Worm (Caenorhabditis elegans): Measurements from ENCODE around the gene srj-29.

ce11 chrV:16115381-16115780 is 39.9 kb downstream of the srj-29 start, which contains the start of gene str-25:
- TF ChIP-seq pqm-1 (tag; optimal IDR thresholded peaks at IDR 0.05) = no peak
- TF ChIP-seq nhr-28 (tag; optimal IDR thresholded peaks at IDR 0.05) = no peak
- TF ChIP-seq snpc-4 (tag; optimal IDR thresholded peaks at IDR 0.05) = no peak
- no peak for TF ChIP-seq fos-1 (tag; optimal IDR thresholded peaks at IDR 0.05)
- no peak for TF ChIP-seq elt-2 (tag; optimal IDR thresholded peaks at IDR 0.05)
- TF ChIP-seq ztf-11 (tag; optimal IDR thresholded peaks at IDR 0.05) = no peak
- no peak for TF ChIP-seq unc-62 (GFP tag; optimal IDR thresholded peaks at IDR 0.05)
- TF ChIP-seq lsy-2 (tag; optimal IDR thresholded peaks at IDR 0.05) = no peak
- TF ChIP-seq tbx-2 (tag; optimal IDR thresholded peaks at IDR 0.05) = no peak
- TF ChIP-seq efl-3 (GFP tag; optimal IDR thresholded peaks at IDR 0.05) = no peak
- TF ChIP-seq nhr-20 (tag; optimal IDR thresholded peaks at IDR 0.05) = no peak
- TF ChIP-seq efl-1 (optimal IDR thresholded peaks at IDR 0.05) = no peak
- no peak for TF ChIP-seq efl-1 (GFP tag; optimal IDR thresholded peaks at IDR 0.05 in 1 of 2)
- no peak for TF ChIP-seq mab-9 (GFP tag; IDR thresholded peaks at IDR 0.05)
- no peak for TF ChIP-seq nhr-90 (tag; optimal IDR thresholded peaks at IDR 0.05; ENCODE audit: poor library complexity)

Data from whole organism, L1 larva.